Fruit fly (Drosophila melanogaster) whole organism, embryonic: ENCODE measurements around the gene CG7164.

Source experiments
- Antp ChIP-seq: fragments of 200-800 bp; sonication (Bioruptor generic); optimal IDR thresholded peaks from 3 replicates; lab custom pipeline; 2016; ENCODE audit warnings: missing biosample characterization, missing genetic modification characterization
- Atf3 ChIP-seq: fragments of 200-800 bp; sonication (Bioruptor generic); optimal IDR thresholded peaks from 3 replicates; lab custom pipeline; 2016; ENCODE audit warnings: missing biosample characterization, missing genetic modification characterization
- CG11456 ChIP-seq: fragments of 200-800 bp; sonication (Bioruptor generic); IDR thresholded peaks from 3 replicates; pipeline ENCODE4 v1.3.6; 2022; ENCODE audit warnings: missing biosample characterization, missing genetic modification characterization
- CG12299 ChIP-seq: fragments of 200-800 bp; sonication (Bioruptor generic); optimal IDR thresholded peaks from 2 replicates; lab custom pipeline; 2018; ENCODE audit warnings: missing biosample characterization, mild to moderate bottlenecking, missing genetic modification characterization
- CG13123 ChIP-seq: fragments of 200-800 bp; sonication (Bioruptor generic); optimal IDR thresholded peaks from 2 replicates; lab custom pipeline; 2016; ENCODE audit warnings: missing biosample characterization, missing genetic modification characterization
- CG13287 ChIP-seq: fragments of 200-800 bp; sonication (Bioruptor generic); IDR thresholded peaks from 2 replicates; pipeline ENCODE4 v1.3.6; 2022; ENCODE audit warnings: missing biosample characterization, missing genetic modification characterization; ENCODE audit not compliant: partially characterized antibody
- CG14441 ChIP-seq: fragments of 200-800 bp; sonication (Bioruptor generic); IDR thresholded peaks from 2 replicates; pipeline ENCODE4 v1.3.6; 2022; ENCODE audit warnings: missing biosample characterization, missing genetic modification characterization
- CG14710 ChIP-seq: fragments of 200-800 bp; sonication (Bioruptor generic); optimal IDR thresholded peaks from 3 replicates; lab custom pipeline; 2019; ENCODE audit warnings: missing biosample characterization, mild to moderate bottlenecking, missing genetic modification characterization, moderate library complexity
- CG15011 ChIP-seq: fragments of 200-800 bp; sonication (Bioruptor generic); optimal IDR thresholded peaks from 3 replicates; lab custom pipeline; 2018; ENCODE audit warnings: missing biosample characterization, mild to moderate bottlenecking, missing genetic modification characterization
- CG17385 ChIP-seq: fragments of 200-800 bp; sonication (Bioruptor generic); optimal IDR thresholded peaks from 3 replicates; lab custom pipeline; 2018; ENCODE audit warnings: missing biosample characterization, mild to moderate bottlenecking, missing genetic modification characterization
- CG17568 ChIP-seq: fragments of 200-800 bp; sonication (Bioruptor generic); optimal IDR thresholded peaks from 2 replicates; lab custom pipeline; 2018; ENCODE audit warnings: missing biosample characterization, mild to moderate bottlenecking, missing genetic modification characterization, moderate library complexity
- CG18011 ChIP-seq: fragments of 200-800 bp; sonication (Bioruptor generic); optimal IDR thresholded peaks from 2 replicates; lab custom pipeline; 2017; ENCODE audit warnings: missing biosample characterization, missing genetic modification characterization, mild to moderate bottlenecking, moderate library complexity, missing genotype
- CG2678 ChIP-seq: fragments of 200-800 bp; sonication (Bioruptor generic); optimal IDR thresholded peaks from 3 replicates; lab custom pipeline; 2019; ENCODE audit warnings: missing biosample characterization, mild to moderate bottlenecking, missing genetic modification characterization, moderate library complexity
- CG2712 ChIP-seq: fragments of 200-800 bp; optimal IDR thresholded peaks from 3 replicates; lab custom pipeline; 2019; ENCODE audit warnings: missing biosample characterization, mild to moderate bottlenecking, missing genetic modification characterization, moderate library complexity
- CG6813 ChIP-seq: fragments of 200-800 bp; sonication (Bioruptor generic); optimal IDR thresholded peaks from 2 replicates; lab custom pipeline; 2017; ENCODE audit warnings: missing biosample characterization, missing genetic modification characterization, mild to moderate bottlenecking, moderate library complexity, missing genetic modification reagents
- CG7745 ChIP-seq: fragments of 200-800 bp; sonication (Bioruptor generic); optimal IDR thresholded peaks from 2 replicates; lab custom pipeline; 2018; ENCODE audit warnings: missing biosample characterization, mild to moderate bottlenecking, missing genetic modification characterization, moderate library complexity
- CG9437 ChIP-seq: fragments of 200-800 bp; sonication (Bioruptor generic); optimal IDR thresholded peaks from 2 replicates; lab custom pipeline; 2018; ENCODE audit warnings: missing biosample characterization, mild to moderate bottlenecking, missing genetic modification characterization
- CoRest ChIP-seq: fragments of 200-800 bp; sonication (Bioruptor generic); optimal IDR thresholded peaks from 3 replicates; lab custom pipeline; 2018; ENCODE audit warnings: missing biosample characterization, mild to moderate bottlenecking, missing genetic modification characterization, moderate library complexity
- D19B ChIP-seq: fragments of 200-800 bp; sonication (Bioruptor generic); optimal IDR thresholded peaks from 2 replicates; lab custom pipeline; 2017; ENCODE audit warnings: missing biosample characterization, mild to moderate bottlenecking, missing genetic modification characterization
- Fer1 ChIP-seq: fragments of 200-800 bp; sonication (Bioruptor generic); optimal IDR thresholded peaks from 2 replicates; lab custom pipeline; 2017; ENCODE audit warnings: missing biosample characterization, mild to moderate bottlenecking, missing genetic modification characterization
- GATAe ChIP-seq: fragments of 200-800 bp; sonication (Bioruptor generic); conservative IDR thresholded peaks from 2 replicates; pipeline ENCODE4 v1.3.6; 2022; ENCODE audit warnings: missing biosample characterization, missing genetic modification characterization
- HmgD ChIP-seq: fragments of 200-800 bp; sonication (Bioruptor generic); optimal IDR thresholded peaks from 3 replicates; lab custom pipeline; 2016; ENCODE audit warnings: missing biosample characterization, missing genetic modification characterization
- Hmr ChIP-seq: fragments of 200-800 bp; sonication (Bioruptor generic); optimal IDR thresholded peaks from 3 replicates; lab custom pipeline; 2017; ENCODE audit warnings: mild to moderate bottlenecking, missing biosample characterization, missing genetic modification reagents, missing genetic modification characterization
- Lhr ChIP-seq: fragments of 200-800 bp; sonication (Bioruptor generic); optimal IDR thresholded peaks from 3 replicates; lab custom pipeline; 2017; ENCODE audit warnings: mild to moderate bottlenecking, missing biosample characterization, missing genetic modification reagents, missing genetic modification characterization
- Pdp1 ChIP-seq, 2 experiments: fragments of 200-800 bp; sonication (Bioruptor generic); optimal IDR thresholded peaks; 3 replicates each; lab custom pipeline; 2016; ENCODE audit warnings: missing biosample characterization in 2 of 2, missing genetic modification characterization in 2 of 2, mild to moderate bottlenecking in 1 of 2, moderate library complexity in 1 of 2
- Poxn ChIP-seq: fragments of 200-800 bp; sonication (Bioruptor generic); IDR thresholded peaks from 2 replicates; pipeline ENCODE4 v1.3.6; 2022; ENCODE audit warnings: missing biosample characterization, missing genetic modification characterization
- amos ChIP-seq: fragments of 200-800 bp; sonication (Bioruptor generic); IDR thresholded peaks from 2 replicates; pipeline ENCODE4 v1.3.6; 2022; ENCODE audit warnings: missing biosample characterization, missing genetic modification characterization; ENCODE audit not compliant: partially characterized antibody
- crc ChIP-seq: fragments of 200-800 bp; sonication (Bioruptor generic); optimal IDR thresholded peaks from 2 replicates; lab custom pipeline; 2016; ENCODE audit warnings: missing biosample characterization, missing genetic modification characterization
- da ChIP-seq: fragments of 200-800 bp; sonication (Bioruptor generic); optimal IDR thresholded peaks from 2 replicates; lab custom pipeline; 2016; ENCODE audit warnings: missing biosample characterization, missing genetic modification characterization
- dmrt11E ChIP-seq: fragments of 200-800 bp; sonication (Bioruptor generic); optimal IDR thresholded peaks from 3 replicates; lab custom pipeline; 2018; ENCODE audit warnings: missing biosample characterization, mild to moderate bottlenecking, missing genetic modification characterization, moderate library complexity
- dpn ChIP-seq, 2 experiments: fragments of 200-800 bp; sonication (Bioruptor generic); optimal IDR thresholded peaks; 3 replicates each; lab custom pipeline; 2016; ENCODE audit warnings: missing biosample characterization in 2 of 2, missing genetic modification characterization in 2 of 2
- luna ChIP-seq: fragments of 200-800 bp; sonication (Bioruptor generic); optimal IDR thresholded peaks from 2 replicates; lab custom pipeline; 2016; ENCODE audit warnings: missing biosample characterization, missing genetic modification characterization
- pb ChIP-seq: fragments of 200-800 bp; sonication (Bioruptor generic); optimal IDR thresholded peaks from 3 replicates; lab custom pipeline; 2016; ENCODE audit warnings: missing biosample characterization, missing genetic modification characterization
- sens-2 ChIP-seq: fragments of 200-800 bp; sonication (Bioruptor generic); IDR thresholded peaks from 2 replicates; pipeline ENCODE4 v1.3.6; 2022; ENCODE audit warnings: missing biosample characterization, missing genetic modification characterization
- sima ChIP-seq: fragments of 200-800 bp; sonication (Bioruptor generic); optimal IDR thresholded peaks from 2 replicates; lab custom pipeline; 2016; ENCODE audit warnings: missing biosample characterization, missing genetic modification characterization
- slou ChIP-seq: fragments of 200-800 bp; sonication (Bioruptor generic); optimal IDR thresholded peaks from 3 replicates; lab custom pipeline; 2016; ENCODE audit warnings: missing biosample characterization, missing genetic modification characterization
- sqz ChIP-seq: fragments of 200-800 bp; sonication (Bioruptor generic); optimal IDR thresholded peaks from 3 replicates; lab custom pipeline; 2018; ENCODE audit warnings: missing biosample characterization, mild to moderate bottlenecking, missing genetic modification characterization
- tna ChIP-seq: fragments of 200-800 bp; sonication (Bioruptor generic); IDR thresholded peaks from 2 replicates; pipeline ENCODE4 v1.3.6; 2022; ENCODE audit warnings: missing biosample characterization, missing genetic modification characterization; ENCODE audit not compliant: partially characterized antibody
- wor ChIP-seq: fragments of 200-800 bp; sonication (Bioruptor generic); IDR thresholded peaks from 2 replicates; pipeline ENCODE4 v1.3.6; 2022; ENCODE audit warnings: missing biosample characterization, missing genetic modification characterization
- z ChIP-seq: fragments of 200-800 bp; sonication (Bioruptor generic); IDR thresholded peaks from 3 replicates; pipeline ENCODE4 v1.3.6; 2022; ENCODE audit warnings: missing biosample characterization, missing genetic modification characterization

CG7164 gene

DNA sequence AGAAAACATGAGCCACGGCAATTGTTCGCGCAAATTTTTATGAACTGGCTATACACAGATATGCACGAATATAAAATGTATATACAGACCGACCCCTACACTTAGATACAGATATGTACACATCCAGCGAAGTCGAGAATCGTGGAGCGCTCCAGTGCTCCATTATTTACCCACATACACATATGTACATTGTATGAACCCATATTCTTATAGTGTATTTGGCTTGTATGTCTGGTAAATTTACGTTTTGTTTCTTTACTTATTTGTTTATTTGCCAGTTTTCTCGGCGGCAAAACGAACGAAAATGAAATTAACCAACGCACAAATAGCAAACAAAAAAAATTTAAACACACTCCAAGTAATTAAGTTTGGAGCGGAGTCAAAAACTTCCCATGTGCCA is 32.1 kb downstream of the CG7164 start (continued):
- peak; percentile 99 for TF ChIP-seq CG7745
- no peak for TF ChIP-seq CG13287 (GFP tag; lab: Robert Waterston, UW)
- no peak for TF ChIP-seq luna (GFP tag; lab: Kevin White, UChicago)
- peak; percentile 65 for TF ChIP-seq Hmr (GFP tag; lab: Kevin White, UChicago)
- TF ChIP-seq z (GFP tag; lab: Robert Waterston, UW): peak; percentile 64; the same call in 1 of the 3 replicates
- peak in 1 of 2 experiments; percentile 51 for TF ChIP-seq dpn (GFP tag; optimal IDR thresholded peaks at IDR 0.05; lab: Kevin White, UChicago)
- TF ChIP-seq da (GFP tag; lab: Kevin White, UChicago): no peak
- peak; percentile 17 for TF ChIP-seq sqz
- TF ChIP-seq CG6813 (GFP tag; lab: Kevin White, UChicago): peak; percentile 83
- TF ChIP-seq CG2678: peak; percentile 80
- TF ChIP-seq sens-2 (GFP tag; lab: Robert Waterston, UW): no peak; the same call in 1 of the 2 replicates
- TF ChIP-seq wor (GFP tag; lab: Robert Waterston, UW): no peak
- peak; percentile 44 for TF ChIP-seq dmrt11E (tag; lab: Kevin White, UChicago)
- TF ChIP-seq Lhr (GFP tag; lab: Kevin White, UChicago): peak; percentile 33
- no peak for TF ChIP-seq Atf3 (GFP tag; lab: Kevin White, UChicago)
- TF ChIP-seq slou (GFP tag; lab: Kevin White, UChicago): peak; percentile 41
- TF ChIP-seq CG12299 (tag; lab: Kevin White, UChicago): peak; percentile 76
- TF ChIP-seq tna (GFP tag; lab: Robert Waterston, UW): no peak
- peak; percentile 1 for TF ChIP-seq D19B
- TF ChIP-seq CG11456: peak; percentile 56; the same call in 1 of the 3 replicates
- peak; percentile 1 for TF ChIP-seq CoRest (tag; lab: Kevin White, UChicago)
- peak; percentile 30 for TF ChIP-seq CG17385 (GFP tag; lab: Kevin White, UChicago)
- no peak for TF ChIP-seq CG18011
- peak; percentile 48 for TF ChIP-seq CG15011
- TF ChIP-seq crc (GFP tag; lab: Kevin White, UChicago): peak; percentile 3
- no peak for TF ChIP-seq amos (GFP tag; lab: Robert Waterston, UW)
- TF ChIP-seq CG17568 (GFP tag; lab: Kevin White, UChicago): peak; percentile 43
- TF ChIP-seq GATAe: no peak
- no peak for TF ChIP-seq HmgD (GFP tag; lab: Kevin White, UChicago)
- no peak for TF ChIP-seq CG14441 (GFP tag; lab: Robert Waterston, UW)
- TF ChIP-seq sima (GFP tag; lab: Kevin White, UChicago): no peak
- TF ChIP-seq CG13123: peak; percentile 24
- TF ChIP-seq pb (GFP tag; lab: Kevin White, UChicago): no peak
- TF ChIP-seq, all 482 proteins: peak for 188

DNA sequence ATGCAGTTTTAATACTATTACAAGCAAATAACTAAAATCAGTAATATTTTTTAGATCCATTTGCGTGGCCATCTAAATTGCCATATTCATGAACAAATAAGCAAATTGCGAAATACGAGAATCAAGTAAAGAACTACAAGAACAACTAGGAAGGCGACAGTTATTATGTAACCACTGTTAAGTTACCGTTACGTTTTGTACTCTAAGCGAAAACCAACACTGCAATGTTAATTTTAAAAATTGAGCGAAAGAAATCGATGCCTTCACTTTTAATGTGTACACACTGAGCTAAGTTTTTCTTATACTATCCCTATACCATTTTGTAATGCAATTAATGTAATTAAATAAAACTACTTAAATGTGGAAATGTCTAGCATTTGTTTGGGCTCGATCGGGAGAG is 39.1 kb downstream of the CG7164 start:
- TF ChIP-seq Poxn (GFP tag; lab: Robert Waterston, UW) (no peak), Antp (no peak), CG2712 (tag; lab: Kevin White, UChicago) (no peak), Pdp1 (GFP tag; optimal IDR thresholded peaks at IDR 0.05; lab: Kevin White, UChicago) (peak in 1 of 2 experiments; percentile 91), CG9437 (peak; percentile 60), HmgD (GFP tag; lab: Kevin White, UChicago) (no peak), amos (GFP tag; lab: Robert Waterston, UW) (no peak), Fer1 (no peak), CG14710 (tag; lab: Kevin White, UChicago) (peak; percentile 47)
